Worm (Caenorhabditis elegans): Measurements from ENCODE around the gene F33E11.2.

DNA sequence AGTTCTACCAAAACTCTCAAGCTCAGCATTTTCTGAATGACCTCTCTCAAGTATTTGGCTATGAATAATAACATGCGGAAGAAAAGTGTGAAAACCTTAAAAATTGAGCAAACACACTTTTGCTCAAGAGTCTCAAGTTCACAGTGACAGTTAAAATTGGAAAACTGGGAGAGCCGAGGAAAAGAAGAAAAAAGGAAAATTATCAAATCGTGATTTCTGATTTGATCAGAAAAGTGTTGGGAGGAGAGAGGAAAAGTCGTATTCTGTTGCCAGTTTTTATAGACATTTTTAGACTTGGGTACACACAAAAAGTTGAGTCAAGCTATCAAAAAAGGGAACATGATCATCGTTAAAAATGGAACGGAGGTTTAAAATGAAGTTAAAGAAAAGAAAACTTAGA is 33.5 kb downstream of the F33E11.2 start:
- TF ChIP-seq nhr-21 (tag; optimal IDR thresholded peaks at IDR 0.05) (no peak), blmp-1 (tag; optimal IDR thresholded peaks at IDR 0.05; ENCODE audit: insufficient read depth) (no peak), mdl-1 (tag; optimal IDR thresholded peaks at IDR 0.05) (no peak), ztf-11 (tag; optimal IDR thresholded peaks at IDR 0.05) (no peak), aly-2 (tag; optimal IDR thresholded peaks at IDR 0.05) (no peak), zag-1 (tag; optimal IDR thresholded peaks at IDR 0.05) (no peak), unc-62 (GFP tag; optimal IDR thresholded peaks at IDR 0.05) (no peak), nhr-6 (tag; optimal IDR thresholded peaks at IDR 0.05) (no peak)
